Fruit fly (Drosophila melanogaster): ENCODE measurements around the gene dpr16.

Gene dpr16

DNA sequence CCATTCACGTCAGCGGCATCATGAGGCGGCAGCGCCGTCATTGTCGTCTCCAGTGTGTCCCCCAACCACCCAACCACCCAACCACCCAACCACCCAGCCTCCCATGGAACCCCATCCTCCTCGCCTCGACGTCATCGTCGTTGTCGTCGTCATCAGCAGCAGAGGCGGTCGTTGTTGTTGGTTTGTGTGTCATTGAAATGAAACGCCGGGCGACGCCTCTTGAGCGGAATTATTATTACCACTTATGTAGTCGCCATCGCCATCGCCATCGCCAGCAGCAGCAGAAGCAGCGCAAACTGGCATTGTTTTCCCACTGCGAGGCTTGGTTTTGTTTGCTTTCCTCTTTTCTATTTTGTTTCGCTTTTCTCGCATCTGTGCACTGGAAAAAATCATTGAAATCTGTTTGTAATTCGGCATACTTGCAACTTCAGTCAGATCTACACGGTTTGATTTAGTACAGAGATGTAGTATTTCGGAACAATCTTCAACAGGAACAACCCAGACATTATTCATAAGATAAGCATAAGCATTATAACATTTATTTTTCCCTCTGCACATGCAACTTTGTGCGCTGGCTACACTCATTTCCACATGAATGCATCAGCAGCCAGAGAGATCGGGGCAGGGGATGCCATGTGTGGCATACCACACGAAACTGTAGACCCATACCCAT, 37.8 kb upstream of the dpr16 start (continued):
- no peak for TF ChIP-seq lov (optimal IDR thresholded peaks at IDR 0.05)
- TF ChIP-seq lov (GFP tag; IDR thresholded peaks at IDR 0.05): peak; percentile 99
- peak; percentile 30 for TF ChIP-seq ash1 (GFP tag; optimal IDR thresholded peaks at IDR 0.05)
- peak; percentile 94 for TF ChIP-seq ranshi (GFP tag; IDR thresholded peaks at IDR 0.05)
- TF ChIP-seq inv (GFP tag; IDR thresholded peaks at IDR 0.05; ENCODE audit: partially characterized antibody): no peak
- TF ChIP-seq CG9437 (GFP tag; optimal IDR thresholded peaks at IDR 0.05): peak; percentile 90
- no peak for TF ChIP-seq usp (GFP tag; optimal IDR thresholded peaks at IDR 0.05)
- peak; percentile 98 to 99 for TF ChIP-seq chif (GFP tag; optimal IDR thresholded peaks at IDR 0.05)
- peak; percentile 83 for TF ChIP-seq sd (tag; optimal IDR thresholded peaks at IDR 0.05)
- TF ChIP-seq Deaf1 (tag; optimal IDR thresholded peaks at IDR 0.05): peak; percentile 72
- peak; percentile 93 for TF ChIP-seq CG4854 (GFP tag; optimal IDR thresholded peaks at IDR 0.05)
- TF ChIP-seq CG15514 (GFP tag; optimal IDR thresholded peaks at IDR 0.05): peak; percentile 34
- peak; percentile 96 for TF ChIP-seq HmgD (GFP tag; optimal IDR thresholded peaks at IDR 0.05)
- TF ChIP-seq toy (GFP tag; IDR thresholded peaks at IDR 0.05): peak; percentile 66
- TF ChIP-seq Poxn (GFP tag; IDR thresholded peaks at IDR 0.05): no peak

DNA sequence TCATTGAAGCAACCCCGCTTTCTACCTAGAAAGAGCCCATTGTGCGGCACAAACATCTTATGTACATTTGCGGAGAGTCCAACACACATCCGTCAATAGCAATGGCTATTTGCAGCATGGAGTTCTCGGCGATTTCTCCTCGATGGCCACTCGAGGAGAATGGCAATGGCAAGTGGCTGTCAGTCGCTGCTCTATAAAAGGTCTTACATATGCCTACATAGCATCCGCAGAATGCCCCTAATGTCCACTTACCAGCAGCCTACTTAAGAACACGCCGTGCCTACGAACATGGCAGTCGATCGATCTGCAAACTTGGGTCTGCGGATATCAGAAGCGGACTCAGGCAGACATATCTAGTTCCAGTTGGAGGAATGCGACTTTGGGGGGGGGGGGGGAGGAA, 36.6 kb upstream of the dpr16 start:
- no peak for TF ChIP-seq nmo (GFP tag; optimal IDR thresholded peaks at IDR 0.05)
- no peak for TF ChIP-seq tio (GFP tag; optimal IDR thresholded peaks at IDR 0.05)
- TF ChIP-seq BtbVII (GFP tag; optimal IDR thresholded peaks at IDR 0.05): no peak
- no peak for TF ChIP-seq CG30403 (GFP tag; optimal IDR thresholded peaks at IDR 0.05)
- TF ChIP-seq CG1603 (tag; optimal IDR thresholded peaks at IDR 0.05): no peak
- no peak for TF ChIP-seq Awh (GFP tag; IDR thresholded peaks at IDR 0.05)
- TF ChIP-seq HLHmδ (GFP tag; optimal IDR thresholded peaks at IDR 0.05): no peak
- TF ChIP-seq crol (GFP tag; IDR thresholded peaks at IDR 0.05): peak; percentile 37; the same call in 1 of the 2 replicates
- no peak for TF ChIP-seq Ssrp (tag; optimal IDR thresholded peaks at IDR 0.05)
- TF ChIP-seq twi (tag; optimal IDR thresholded peaks at IDR 0.05): peak; percentile 77
- no peak for TF ChIP-seq otp (GFP tag; IDR thresholded peaks at IDR 0.05)
- TF ChIP-seq CG4404 (GFP tag; IDR thresholded peaks at IDR 0.05): no peak
- no peak for TF ChIP-seq CG11695 (GFP tag; IDR thresholded peaks at IDR 0.05)
- no peak for TF ChIP-seq gro (GFP tag; optimal IDR thresholded peaks at IDR 0.05)
- peak in 1 of 2 experiments; percentile 17 for TF ChIP-seq insv (GFP tag; optimal IDR thresholded peaks at IDR 0.05)
- no peak for TF ChIP-seq CG15696 (tag; optimal IDR thresholded peaks at IDR 0.05)
- TF ChIP-seq Dip2 (GFP tag; IDR thresholded peaks at IDR 0.05): no peak
- no peak for TF ChIP-seq Sox100B (GFP tag; optimal IDR thresholded peaks at IDR 0.05)
- TF ChIP-seq br (optimal IDR thresholded peaks at IDR 0.05): no peak
- TF ChIP-seq CG17802 (tag; optimal IDR thresholded peaks at IDR 0.05): no peak
- peak; percentile 31 for TF ChIP-seq CG4707 (GFP tag; optimal IDR thresholded peaks at IDR 0.05)
- TF ChIP-seq salm (tag; optimal IDR thresholded peaks at IDR 0.05): no peak
- no peak for TF ChIP-seq vfl (GFP tag; optimal IDR thresholded peaks at IDR 0.05)
- TF ChIP-seq fd102C (GFP tag; optimal IDR thresholded peaks at IDR 0.05): peak; percentile 31
- no peak for TF ChIP-seq fru (optimal IDR thresholded peaks at IDR 0.05)
- no peak for TF ChIP-seq kni (GFP tag; optimal IDR thresholded peaks at IDR 0.05)
- TF ChIP-seq wor (GFP tag; IDR thresholded peaks at IDR 0.05): no peak
- no peak for TF ChIP-seq CG6683 (GFP tag; optimal IDR thresholded peaks at IDR 0.05)
- TF ChIP-seq CG1792 (GFP tag; optimal IDR thresholded peaks at IDR 0.05): no peak
- TF ChIP-seq az2 (GFP tag; optimal IDR thresholded peaks at IDR 0.05): no peak
- TF ChIP-seq tll (GFP tag; optimal IDR thresholded peaks at IDR 0.05): peak in 1 of 2 experiments; percentile 1
- no peak for TF ChIP-seq CG31224 (GFP tag; IDR thresholded peaks at IDR 0.05)
- peak; percentile 33 for TF ChIP-seq Kr (GFP tag; optimal IDR thresholded peaks at IDR 0.05)
- no peak for TF ChIP-seq Fer3 (tag; optimal IDR thresholded peaks at IDR 0.05)
- TF ChIP-seq CG17328 (GFP tag; IDR thresholded peaks at IDR 0.05): 0 out of 2 replicates have a peak, but pooled peaks have one; percentile 8
- TF ChIP-seq CG4820 (GFP tag; optimal IDR thresholded peaks at IDR 0.05): no peak

Measured in whole organism, embryonic.